Worm (Caenorhabditis elegans) whole organism, L3 larva: ENCODE results near the gene F53B1.9.

Experiments used
- ZK546.5 ChIP-seq: sonication (generic microtip); optimal IDR thresholded peaks from 2 replicates; lab custom pipeline; 2017; ENCODE audit warnings: missing biosample characterization, missing genetic modification characterization
- ama-1 ChIP-seq: fragments of 150-350 bp; optimal IDR thresholded peaks from 2 replicates; lab custom pipeline; 2018
- ceh-16 ChIP-seq: sonication (generic microtip); optimal IDR thresholded peaks from 2 replicates; lab custom pipeline; 2017; ENCODE audit warnings: missing biosample characterization, missing genetic modification characterization
- ceh-28 ChIP-seq: fragments of 150-350 bp; optimal IDR thresholded peaks from 2 replicates; lab custom pipeline; 2014; ENCODE audit warnings: missing biosample characterization, missing genetic modification reagents, missing genetic modification characterization
- ceh-82 ChIP-seq: fragments of 150-350 bp; optimal IDR thresholded peaks from 2 replicates; lab custom pipeline; 2014; ENCODE audit warnings: missing biosample characterization, missing genetic modification characterization
- ceh-9 ChIP-seq: sonication (generic microtip); optimal IDR thresholded peaks from 2 replicates; lab custom pipeline; 2018; ENCODE audit warnings: missing biosample characterization, missing genetic modification characterization
- daf-12 ChIP-seq: fragments of 150-350 bp; optimal IDR thresholded peaks from 2 replicates; lab custom pipeline; 2014; ENCODE audit warnings: missing biosample characterization, missing genetic modification reagents, missing genetic modification characterization
- egl-27 ChIP-seq: sonication (generic microtip); optimal IDR thresholded peaks from 4 replicates; lab custom pipeline; 2017; ENCODE audit warnings: missing biosample characterization, missing genetic modification reagents, missing genetic modification characterization
- egl-5 ChIP-seq: fragments of 150-350 bp; optimal IDR thresholded peaks from 2 replicates; lab custom pipeline; 2017; ENCODE audit warnings: missing biosample characterization, missing genetic modification reagents, missing genetic modification characterization, inconsistent platforms
- elt-1 ChIP-seq: fragments of 150-350 bp; optimal IDR thresholded peaks from 2 replicates; lab custom pipeline; 2014; ENCODE audit warnings: missing biosample characterization, missing genetic modification characterization
- eor-1 ChIP-seq, 2 experiments: fragments of 150-350 bp; optimal IDR thresholded peaks; 2 replicates each; lab custom pipeline; 2014 to 2018; ENCODE audit warnings: missing biosample characterization in 2 of 2, missing genetic modification characterization in 2 of 2
- fkh-10 ChIP-seq: sonication (generic microtip); optimal IDR thresholded peaks from 2 replicates; lab custom pipeline; 2017; ENCODE audit warnings: missing biosample characterization, missing genetic modification reagents, missing genetic modification characterization
- fkh-2 ChIP-seq: fragments of 150-350 bp; optimal IDR thresholded peaks from 2 replicates; lab custom pipeline; 2014; ENCODE audit warnings: missing biosample characterization, missing genetic modification reagents, missing genetic modification characterization
- fos-1 ChIP-seq: fragments of 150-350 bp; optimal IDR thresholded peaks from 2 replicates; lab custom pipeline; 2014; ENCODE audit warnings: missing biosample characterization, missing genetic modification characterization
- hmg-11 ChIP-seq: sonication (generic microtip); optimal IDR thresholded peaks from 2 replicates; lab custom pipeline; 2016; ENCODE audit warnings: missing genetic modification characterization, missing compliant biosample characterization
- lin-15B ChIP-seq: fragments of 150-350 bp; optimal IDR thresholded peaks from 2 replicates; lab custom pipeline; 2014; ENCODE audit warnings: missing biosample characterization, missing genetic modification characterization
- lin-39 ChIP-seq: fragments of 150-350 bp; optimal IDR thresholded peaks from 2 replicates; lab custom pipeline; 2018; ENCODE audit warnings: missing biosample characterization, missing genetic modification reagents, missing genetic modification characterization
- lsy-12 ChIP-seq: sonication (generic microtip); optimal IDR thresholded peaks from 2 replicates; lab custom pipeline; 2016; ENCODE audit warnings: mild to moderate bottlenecking, missing genetic modification characterization, missing compliant biosample characterization
- mdl-1 ChIP-seq: fragments of 150-350 bp; optimal IDR thresholded peaks from 2 replicates; lab custom pipeline; 2014; ENCODE audit warnings: missing biosample characterization, missing genetic modification characterization
- mml-1 ChIP-seq: fragments of 150-350 bp; sonication (generic microtip); optimal IDR thresholded peaks from 3 replicates; lab custom pipeline; 2014; ENCODE audit warnings: missing biosample characterization, missing genetic modification characterization
- nfya-1 ChIP-seq: sonication (generic microtip); optimal IDR thresholded peaks from 2 replicates; lab custom pipeline; 2017; ENCODE audit warnings: missing genetic modification characterization, mild to moderate bottlenecking, missing compliant biosample characterization, antibody characterized with exemption, moderate library complexity; ENCODE audit not compliant: insufficient read depth
- nhr-23 ChIP-seq: fragments of 150-350 bp; optimal IDR thresholded peaks from 2 replicates; lab custom pipeline; 2014; ENCODE audit warnings: missing biosample characterization, missing genetic modification reagents, missing genetic modification characterization
- nhr-237 ChIP-seq: fragments of 150-350 bp; optimal IDR thresholded peaks from 2 replicates; lab custom pipeline; 2014; ENCODE audit warnings: missing biosample characterization, missing genetic modification characterization
- nhr-43 ChIP-seq: sonication (generic microtip); optimal IDR thresholded peaks from 2 replicates; lab custom pipeline; 2016; ENCODE audit warnings: mild to moderate bottlenecking, missing genetic modification characterization, missing compliant biosample characterization; ENCODE audit not compliant: poor library complexity, severe bottlenecking
- nhr-67 ChIP-seq: fragments of 150-350 bp; optimal IDR thresholded peaks from 2 replicates; lab custom pipeline; 2014; ENCODE audit warnings: missing biosample characterization, missing genetic modification characterization
- nhr-76 ChIP-seq: fragments of 150-350 bp; sonication (generic microtip); optimal IDR thresholded peaks from 5 replicates; lab custom pipeline; 2014; ENCODE audit warnings: missing biosample characterization, missing genetic modification characterization
- nhr-77 ChIP-seq: fragments of 150-350 bp; optimal IDR thresholded peaks from 2 replicates; lab custom pipeline; 2014; ENCODE audit warnings: missing biosample characterization, missing genetic modification characterization
- pha-4 ChIP-seq: fragments of 150-350 bp; optimal IDR thresholded peaks from 2 replicates; lab custom pipeline; 2014; ENCODE audit warnings: missing biosample characterization, missing genetic modification reagents, missing genetic modification characterization
- pqm-1 ChIP-seq: fragments of 150-350 bp; optimal IDR thresholded peaks from 2 replicates; lab custom pipeline; 2017; ENCODE audit warnings: missing biosample characterization, missing genetic modification characterization, inconsistent platforms
- sea-2 ChIP-seq: fragments of 150-350 bp; sonication (generic microtip); optimal IDR thresholded peaks from 4 replicates; lab custom pipeline; 2014; ENCODE audit warnings: missing biosample characterization, missing genetic modification reagents, missing genetic modification characterization
- skn-1 ChIP-seq: fragments of 150-350 bp; optimal IDR thresholded peaks from 2 replicates; lab custom pipeline; 2014; ENCODE audit warnings: missing biosample characterization, missing genetic modification characterization
- snpc-4 ChIP-seq: fragments of 150-350 bp; optimal IDR thresholded peaks from 2 replicates; lab custom pipeline; 2014; ENCODE audit warnings: missing biosample characterization, missing genetic modification characterization
- tbx-2 ChIP-seq: sonication (generic microtip); optimal IDR thresholded peaks from 2 replicates; lab custom pipeline; 2016; ENCODE audit warnings: mild to moderate bottlenecking, missing genetic modification characterization, missing compliant biosample characterization
- unc-39 ChIP-seq: sonication (generic microtip); optimal IDR thresholded peaks from 4 replicates; lab custom pipeline; 2017; ENCODE audit warnings: missing biosample characterization, missing genetic modification characterization
- unc-62 ChIP-seq: fragments of 150-350 bp; sonication (generic microtip); optimal IDR thresholded peaks from 4 replicates; lab custom pipeline; 2014; ENCODE audit warnings: missing biosample characterization, missing genetic modification reagents, missing genetic modification characterization
- ztf-11 ChIP-seq: fragments of 150-350 bp; optimal IDR thresholded peaks from 2 replicates; lab custom pipeline; 2014; ENCODE audit warnings: missing biosample characterization, missing genetic modification characterization

F53B1.9 gene

DNA sequence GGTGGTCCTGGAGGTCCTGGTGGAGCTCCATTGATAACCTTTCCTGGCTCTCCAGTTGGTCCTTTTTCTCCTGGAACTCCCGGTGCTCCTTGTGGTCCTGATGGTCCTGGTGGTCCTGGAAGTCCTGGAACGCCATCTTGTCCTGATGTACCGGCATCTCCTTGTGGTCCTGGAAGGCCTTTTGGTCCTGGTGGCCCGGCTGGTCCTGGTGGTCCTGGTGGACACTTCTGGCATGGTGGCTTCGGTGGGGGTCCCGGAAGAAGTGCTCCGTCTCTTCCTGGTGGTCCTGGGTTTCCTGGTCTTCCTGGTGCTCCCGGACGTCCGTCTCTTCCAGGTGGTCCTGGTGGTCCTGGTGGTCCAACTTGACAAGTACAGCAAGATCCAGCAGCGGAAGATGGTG lies 13.2 kb upstream of the F53B1.9 start:
- no peak for TF ChIP-seq daf-12 (tag; lab: Kevin White, UChicago)
- TF ChIP-seq eor-1 (tag; optimal IDR thresholded peaks at IDR 0.05; lab: Kevin White, UChicago) = no peak
- TF ChIP-seq skn-1 (tag; lab: Kevin White, UChicago) = no peak
- no peak for TF ChIP-seq fos-1 (tag; lab: Kevin White, UChicago)
- TF ChIP-seq ama-1 (lab: Kevin White, UChicago) = no peak
- TF ChIP-seq unc-62 (GFP tag; lab: Kevin White, UChicago) = no peak
- TF ChIP-seq snpc-4 (tag; lab: Kevin White, UChicago) = no peak
- no peak for TF ChIP-seq ceh-9 (tag; lab: Kevin White, UChicago)
- TF ChIP-seq nhr-76 = no peak
- TF ChIP-seq mdl-1 (tag; lab: Kevin White, UChicago) = no peak
- TF ChIP-seq, all 47 proteins: peak for 0

DNA sequence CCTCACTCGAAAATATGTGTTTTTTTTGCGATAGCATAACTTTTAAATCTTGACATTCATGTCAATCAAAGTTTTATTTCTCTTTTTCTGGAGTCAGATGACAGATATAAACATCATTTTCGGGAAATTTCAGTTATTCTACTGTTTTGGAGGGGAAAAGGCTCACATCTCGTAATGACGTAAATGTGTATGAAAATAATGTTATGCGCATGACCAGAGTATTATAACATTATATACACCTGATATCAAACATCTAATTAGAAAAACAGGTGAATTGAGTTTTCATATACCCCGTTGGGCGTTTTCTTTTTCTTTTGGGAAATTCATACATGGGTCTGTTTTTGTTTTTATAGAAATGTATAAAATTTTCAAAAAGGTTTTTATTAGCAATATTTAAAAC lies 12.6 kb upstream of the F53B1.9 start:
- peak; percentile 89 for TF ChIP-seq nhr-23 (tag; lab: Kevin White, UChicago)
- no peak for TF ChIP-seq ceh-28 (tag; lab: Kevin White, UChicago)
- TF ChIP-seq nhr-43 (tag; lab: Kevin White, UChicago) = peak; percentile 34
- no peak for TF ChIP-seq ama-1 (lab: Kevin White, UChicago)

DNA sequence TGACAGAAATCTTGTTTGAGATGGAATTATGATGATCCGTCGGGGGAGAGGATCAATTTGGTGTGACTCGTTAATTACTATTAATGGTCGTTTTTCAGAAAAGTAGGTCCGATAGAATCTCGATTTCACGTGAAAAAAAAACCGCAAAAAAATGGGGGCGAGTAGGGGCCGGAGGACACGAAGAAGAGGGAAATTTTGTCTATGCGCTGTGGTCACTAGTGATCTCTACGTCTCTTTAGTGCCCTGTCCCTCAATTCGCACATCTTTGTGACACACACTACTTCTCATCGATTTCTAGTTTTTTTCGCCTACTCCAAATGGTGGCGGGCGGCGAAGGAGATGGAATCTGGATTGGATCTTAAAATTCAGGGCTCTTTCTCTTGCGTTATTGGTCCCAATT lies 9.0 kb upstream of the F53B1.9 start:
- TF ChIP-seq tbx-2 = no peak
- no peak for TF ChIP-seq skn-1 (tag; lab: Kevin White, UChicago)
- TF ChIP-seq mml-1 = no peak
- TF ChIP-seq fos-1 (tag; lab: Kevin White, UChicago) = no peak
- no peak for TF ChIP-seq ztf-11
- TF ChIP-seq nfya-1 (tag; lab: Kevin White, UChicago) = peak; percentile 40
- TF ChIP-seq egl-5 = no peak
- TF ChIP-seq ZK546.5 (tag; lab: Kevin White, UChicago) = no peak
- TF ChIP-seq pha-4 (tag; lab: Kevin White, UChicago) = no peak
- TF ChIP-seq egl-27 (tag; lab: Kevin White, UChicago) = no peak
- no peak for TF ChIP-seq lin-15B (tag; lab: Kevin White, UChicago)
- TF ChIP-seq hmg-11 (tag; lab: Kevin White, UChicago) = peak; percentile 46
- no peak for TF ChIP-seq pqm-1 (tag; lab: Kevin White, UChicago)
- no peak for TF ChIP-seq sea-2 (GFP tag; lab: Kevin White, UChicago)

DNA sequence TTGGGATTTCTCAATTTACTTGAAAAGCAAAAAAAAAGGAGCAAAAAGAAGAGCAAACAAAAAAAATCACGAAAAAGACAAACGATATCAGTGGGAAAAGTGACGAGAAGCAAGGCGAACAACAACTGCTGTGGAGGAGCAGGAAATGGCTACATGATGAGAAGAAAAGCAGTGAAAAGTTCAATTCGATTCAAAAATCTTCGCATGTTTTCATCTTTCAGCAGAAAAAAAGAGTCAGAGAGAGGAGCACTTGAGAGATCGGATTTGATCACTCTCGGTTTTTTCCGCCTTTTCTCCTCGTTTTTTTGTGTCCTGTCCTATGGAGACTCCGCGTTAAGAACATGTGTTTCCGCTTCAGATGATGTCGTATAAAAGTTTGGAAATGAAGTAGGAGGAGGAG lies 7.3 kb upstream of the F53B1.9 start:
- TF ChIP-seq ceh-82 (tag; lab: Kevin White, UChicago) (no peak), egl-27 (tag; lab: Kevin White, UChicago) (no peak), fkh-10 (GFP tag; lab: Kevin White, UChicago) (peak; percentile 55), lin-39 (no peak), hmg-11 (tag; lab: Kevin White, UChicago) (no peak), elt-1 (tag; lab: Kevin White, UChicago) (no peak), snpc-4 (tag; lab: Kevin White, UChicago) (no peak), nfya-1 (tag; lab: Kevin White, UChicago) (peak; percentile 16)
- TF ChIP-seq, all 47 proteins: peak for 2

DNA sequence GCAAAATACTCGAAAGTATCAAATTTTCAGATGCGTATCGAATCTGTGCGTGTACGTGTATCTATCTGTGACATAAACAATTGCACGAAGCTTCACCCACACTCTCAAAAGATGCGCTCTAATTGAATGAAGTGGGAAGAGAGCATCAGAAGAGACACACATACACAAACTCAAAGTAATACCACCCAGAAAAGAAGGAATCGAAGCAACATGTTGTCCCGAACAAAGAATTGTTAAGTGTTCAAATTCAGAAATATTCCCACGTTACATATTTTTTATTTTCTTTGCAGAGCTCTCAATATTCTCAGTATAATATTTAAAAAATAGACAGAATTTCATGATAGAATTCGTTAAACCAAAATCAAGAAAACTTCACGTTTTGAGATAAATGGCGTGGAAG lies 5.3 kb upstream of the F53B1.9 start:
- TF ChIP-seq nhr-67 (tag; lab: Kevin White, UChicago) (no peak), ceh-82 (tag; lab: Kevin White, UChicago) (no peak), unc-62 (GFP tag; lab: Kevin White, UChicago) (no peak), nhr-77 (no peak), lsy-12 (tag; lab: Kevin White, UChicago) (no peak), ceh-28 (tag; lab: Kevin White, UChicago) (no peak), unc-39 (tag; lab: Kevin White, UChicago) (no peak), pha-4 (tag; lab: Kevin White, UChicago) (no peak), daf-12 (tag; lab: Kevin White, UChicago) (no peak), elt-1 (tag; lab: Kevin White, UChicago) (no peak), fkh-2 (tag; lab: Kevin White, UChicago) (no peak), ceh-16 (tag; lab: Kevin White, UChicago) (no peak), fkh-10 (GFP tag; lab: Kevin White, UChicago) (no peak), nhr-237 (tag; lab: Kevin White, UChicago) (no peak)
- TF ChIP-seq, all 47 proteins: peak for 0
